Worm (Caenorhabditis elegans) whole organism, L4/young adult: Measurements from ENCODE around the gene fip-3.

Experiments
- W03F9.2 ChIP-seq: fragments of 150-350 bp; optimal IDR thresholded peaks from 2 replicates; lab custom pipeline; 2014; ENCODE audit warnings: missing biosample characterization, missing genetic modification characterization
- dao-5 ChIP-seq: sonication (generic microtip); optimal IDR thresholded peaks from 2 replicates; lab custom pipeline; 2016; ENCODE audit warnings: missing genotype, missing genetic modification characterization, moderate library complexity, missing compliant biosample characterization
- him-1 ChIP-seq: sonication (generic microtip); optimal IDR thresholded peaks from 2 replicates; lab custom pipeline; 2016; ENCODE audit warnings: missing genotype, missing genetic modification reagents, missing genetic modification characterization, missing compliant biosample characterization

ce11 chrIII:8613573-8613972 is 24.3 kb upstream of the fip-3 start:
- TF ChIP-seq W03F9.2 (tag; lab: Kevin White, UChicago) (no peak), him-1 (tag; lab: Kevin White, UChicago) (no peak), dao-5 (tag; lab: Kevin White, UChicago) (no peak)
